Fruit fly (Drosophila melanogaster) S2 (cell line): ENCODE data around the gene Prosalpha2.

Experiments used
- CG8478 ChIP-seq: fragments of >200 bp; optimal IDR thresholded peaks from 2 replicates; lab custom pipeline; 2018
- CTCF ChIP-seq, 2 experiments: fragments of >200 bp; optimal IDR thresholded peaks; 2 replicates each; lab custom pipeline; 2018

Gene Prosalpha2

DNA sequence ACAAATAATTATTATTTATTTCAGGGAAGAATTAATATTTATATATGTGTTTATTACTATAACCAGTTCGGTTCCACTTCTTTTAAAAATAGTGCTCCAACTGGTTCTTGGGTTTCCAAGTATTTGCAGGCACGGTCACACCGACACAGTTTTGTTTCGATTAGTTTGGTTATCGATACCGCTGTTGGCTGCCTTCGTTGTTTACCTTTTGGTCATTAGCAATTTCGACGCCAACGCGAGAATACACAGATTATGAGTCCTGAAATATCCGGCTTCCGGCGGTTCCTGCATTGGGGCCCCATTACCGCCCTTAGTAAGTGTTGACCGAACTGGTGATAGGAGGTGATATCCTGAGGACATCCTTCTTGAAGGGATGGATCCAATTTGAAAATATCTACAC lies 23.0 kb upstream of the Prosalpha2 start, which contains the start of gene CG5196:
CG5196 (plus strand) TSS at position 157 of the 400 bp plus-strand sequence.
- TF ChIP-seq CTCF (optimal IDR thresholded peaks at IDR 0.05; lab: Kevin White, UChicago) (peak in 1 of 2 experiments; percentile 1), CG8478 (no peak)

DNA sequence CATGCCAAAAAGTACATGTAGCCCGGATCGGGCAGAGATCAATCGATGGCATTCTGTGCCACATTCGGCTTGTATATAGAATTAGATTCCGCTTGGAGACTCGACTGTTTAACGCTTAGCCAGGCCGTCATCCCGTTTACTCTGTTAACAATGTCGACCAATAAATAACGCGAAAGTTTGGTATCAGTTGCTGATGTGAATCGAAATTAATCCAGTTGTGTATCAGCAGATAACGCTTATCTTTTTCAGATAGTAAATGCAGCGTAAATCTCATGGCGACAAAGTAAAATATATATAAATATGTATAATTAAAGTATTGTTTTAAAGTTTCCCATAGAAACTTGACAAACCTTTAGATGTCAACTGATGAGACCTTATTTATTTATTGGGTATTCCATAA lies 19.7 kb upstream of the Prosalpha2 start:
- TF ChIP-seq CG8478 (no peak), CTCF (optimal IDR thresholded peaks at IDR 0.05; lab: Kevin White, UChicago) (no peak)

DNA sequence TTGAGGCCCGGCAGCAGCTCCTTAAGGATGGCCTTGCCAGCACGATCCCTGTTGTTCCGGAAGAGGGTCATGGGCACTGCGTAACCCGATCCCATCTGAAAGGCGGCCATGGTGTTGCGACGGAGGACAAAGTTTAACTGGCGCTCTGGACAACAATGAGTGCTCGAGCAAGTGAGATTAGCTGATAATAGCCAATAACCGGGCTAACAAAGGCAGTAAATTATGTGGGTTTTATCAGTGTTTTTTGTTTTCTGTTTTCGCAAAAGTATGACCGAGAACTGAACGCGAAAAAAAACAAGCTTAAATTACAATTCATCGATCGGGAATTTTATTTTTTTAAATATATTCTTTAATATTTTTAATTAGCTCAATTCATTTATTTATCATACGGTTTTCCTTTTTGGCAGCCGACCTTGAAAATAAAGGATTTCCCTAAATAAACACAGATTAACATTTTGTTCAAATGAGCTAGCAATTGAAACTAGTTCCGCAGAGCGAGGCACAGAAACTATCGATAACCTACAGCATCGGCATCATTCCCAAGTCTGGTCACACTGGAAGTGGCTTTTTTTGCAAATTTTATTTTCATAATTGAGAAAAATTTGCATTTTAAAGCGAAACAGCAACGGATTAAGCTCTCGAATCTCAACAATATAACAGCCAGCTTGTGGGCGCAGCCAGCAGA lies 17.7 kb upstream of the Prosalpha2 start, which contains the start of the genes Dip-C and pps:
Dip-C (minus strand) TSS at position 486 of the 685 bp plus-strand sequence.
pps (plus strand) TSS at position 555 of the 685 bp plus-strand sequence.
- no peak for TF ChIP-seq CG8478
- peak in 1 of 2 experiments; percentile 30 for TF ChIP-seq CTCF (optimal IDR thresholded peaks at IDR 0.05; lab: Kevin White, UChicago)

DNA sequence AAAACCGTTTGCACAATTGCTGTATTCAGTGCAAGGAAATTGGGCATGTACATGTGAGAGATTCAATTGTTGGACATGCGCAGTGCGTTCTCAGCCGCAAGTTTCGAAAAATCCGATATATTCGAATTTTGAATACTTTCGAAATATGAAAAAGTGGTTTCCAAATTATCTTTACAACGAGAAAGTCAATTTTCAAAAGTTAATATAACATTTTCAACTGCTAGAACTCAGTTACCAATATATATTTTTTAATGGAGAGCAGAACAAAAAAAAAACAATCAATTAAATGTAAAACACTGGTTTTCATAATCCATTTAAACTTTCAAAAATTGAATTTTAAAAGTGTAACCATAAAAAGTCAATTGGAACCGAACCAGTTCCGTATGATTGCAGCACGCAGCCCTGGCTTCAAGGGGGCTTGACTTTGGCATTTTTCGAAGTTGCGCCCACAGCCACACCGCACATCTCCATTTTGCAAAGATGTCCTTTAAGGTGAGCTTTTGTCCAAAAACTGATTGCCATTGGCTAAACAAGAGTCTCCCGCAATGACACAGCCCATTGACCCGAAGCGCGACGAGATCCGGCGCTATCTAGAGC lies 8.6 kb upstream of the Prosalpha2 start, which contains the start of the genes Scgbeta and CG17202:
Scgbeta (minus strand) TSS at position 51 of the 597 bp plus-strand sequence.
CG17202 (plus strand) TSS at position 390 of the 597 bp plus-strand sequence.
- TF ChIP-seq CTCF (optimal IDR thresholded peaks at IDR 0.05; lab: Kevin White, UChicago) (peak; percentile 20 to 23), CG8478 (no peak)

DNA sequence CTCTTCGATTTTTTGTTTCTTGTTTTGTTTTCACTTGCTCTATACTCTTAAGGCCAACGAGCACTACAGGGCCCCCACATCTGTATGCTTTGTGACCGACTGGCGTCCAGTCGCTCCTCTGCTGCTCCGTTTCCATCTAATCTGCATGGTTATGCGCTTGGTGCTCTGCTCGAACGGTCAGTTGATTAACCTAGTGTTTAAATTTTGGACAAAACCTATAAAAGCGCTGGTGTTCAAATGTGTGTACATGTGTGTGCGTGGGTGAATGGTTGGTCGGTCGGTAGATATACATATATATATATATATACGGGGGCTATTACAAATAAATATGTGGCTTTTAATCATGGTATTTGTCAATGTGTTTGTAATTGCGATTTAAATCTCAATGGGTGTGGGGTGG lies 7.1 kb upstream of the Prosalpha2 start:
- TF ChIP-seq CTCF (optimal IDR thresholded peaks at IDR 0.05; lab: Kevin White, UChicago) (no peak), CG8478 (no peak)

DNA sequence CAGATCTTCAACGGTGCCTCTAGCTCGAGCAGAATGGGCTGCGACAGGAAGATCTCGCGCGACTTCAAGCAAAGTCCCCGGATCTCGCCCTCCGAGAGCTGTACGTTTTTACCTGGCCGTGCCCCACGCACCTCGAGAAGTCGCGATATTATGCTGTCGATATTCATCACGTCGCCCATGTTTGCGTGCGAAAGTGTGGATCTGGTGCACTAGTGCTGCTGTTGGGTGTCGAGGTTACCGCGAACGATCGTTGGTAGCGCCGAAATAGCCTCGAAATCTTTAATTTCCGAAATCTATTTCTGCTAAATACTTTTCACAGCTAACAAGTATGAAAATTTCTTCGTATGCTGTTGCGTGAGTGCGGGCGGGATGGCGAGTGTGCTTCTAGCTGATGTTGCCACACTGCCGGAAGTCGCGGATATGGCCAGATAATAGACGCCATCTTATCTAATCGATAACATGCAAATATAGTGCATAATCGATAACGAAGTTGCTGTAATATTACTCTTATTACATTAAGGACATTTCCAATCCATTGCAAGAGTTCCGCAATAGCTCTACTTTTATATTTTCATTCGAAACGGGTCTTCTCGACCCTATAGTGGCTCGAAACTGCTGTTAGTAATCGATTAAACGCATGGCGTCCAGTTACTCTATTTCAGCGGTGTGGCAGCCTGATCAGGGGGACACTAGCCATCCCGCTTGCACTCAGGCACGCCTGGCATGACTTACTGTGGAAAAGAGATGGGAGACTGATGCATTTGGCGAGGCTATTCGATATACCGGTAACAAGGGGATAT lies 5.4 kb upstream of the Prosalpha2 start, which contains the start of gene Pp1-87B:
Pp1-87B (minus strand) TSS at position 408 of the 800 bp plus-strand sequence.
- TF ChIP-seq CTCF (optimal IDR thresholded peaks at IDR 0.05; lab: Kevin White, UChicago) (peak in 1 of 2 experiments; percentile 12), CG8478 (no peak)

DNA sequence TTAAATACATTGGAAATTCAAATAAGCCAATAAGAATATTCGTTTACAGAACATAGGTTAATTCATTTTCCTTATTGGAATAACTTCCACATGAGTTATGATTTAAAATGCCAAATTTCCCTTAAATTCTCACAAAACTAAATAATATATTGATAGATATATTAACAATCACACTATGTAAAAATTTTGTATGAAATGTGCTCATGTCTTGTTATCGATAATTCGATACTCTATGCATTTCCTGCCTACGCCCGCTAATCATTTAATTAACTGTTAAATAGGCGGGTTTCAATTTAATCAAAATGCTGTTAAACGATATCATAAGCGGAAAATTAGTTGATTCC lies 4.8 kb upstream of the Prosalpha2 start, which contains the start of gene NANS:
NANS (plus strand) TSS at position 269 of the 344 bp plus-strand sequence.
- TF ChIP-seq CG8478: no peak

DNA sequence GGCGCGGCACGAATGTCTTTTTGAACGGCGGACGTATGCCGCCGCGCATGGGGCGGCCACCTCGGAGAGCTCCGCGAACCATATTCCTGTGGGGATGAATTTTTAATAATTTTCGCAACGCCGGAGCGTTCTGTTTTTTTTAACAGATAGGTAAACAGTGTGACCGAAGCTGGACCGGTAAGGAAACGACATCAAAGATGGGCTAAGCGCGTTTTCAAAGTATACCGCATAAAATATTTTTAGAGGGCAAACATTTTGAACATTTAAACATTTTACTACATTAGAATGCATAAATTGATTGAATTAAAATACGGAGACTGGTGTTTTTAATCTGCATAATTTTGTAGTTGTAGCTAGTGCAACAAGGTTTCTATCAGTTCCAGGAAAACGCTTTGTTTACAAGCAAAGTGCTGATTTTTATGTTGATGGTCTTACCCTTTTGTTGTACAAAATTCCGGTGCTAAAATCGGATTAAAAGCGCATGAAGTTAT lies 2.0 kb upstream of the Prosalpha2 start, which contains the start of the genes CG5641 and CG5245:
CG5641 (minus strand) TSS at position 163 of the 491 bp plus-strand sequence.
CG5245 (plus strand) TSS at position 441 of the 491 bp plus-strand sequence.
- TF ChIP-seq CTCF (optimal IDR thresholded peaks at IDR 0.05; lab: Kevin White, UChicago): no peak
- TF ChIP-seq CG8478: no peak

DNA sequence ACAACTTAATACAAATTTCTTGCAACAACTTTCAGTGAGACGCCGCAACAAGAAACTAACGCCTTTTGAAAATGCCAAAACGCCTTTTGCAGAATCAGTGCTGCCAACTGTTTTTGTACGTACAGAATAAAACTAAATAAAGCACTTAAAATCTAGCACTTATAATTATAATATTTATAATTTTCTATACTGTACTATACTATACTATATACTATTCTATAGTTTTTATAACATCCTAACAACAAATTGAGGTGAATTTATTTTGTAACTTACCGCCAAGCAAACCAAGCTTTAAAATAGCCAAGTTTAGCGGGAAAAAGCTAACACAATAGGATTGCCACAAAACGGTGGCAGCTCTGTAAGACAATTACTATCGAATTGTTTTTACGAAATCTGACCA lies 2.6 kb downstream of the Prosalpha2 start, which contains the start of the genes Aos1 and Srlp:
Aos1 (minus strand) TSS at position 59 of the 400 bp plus-strand sequence.
Srlp (plus strand) TSS at position 335 of the 400 bp plus-strand sequence.
- TF ChIP-seq CG8478 (no peak), CTCF (optimal IDR thresholded peaks at IDR 0.05; lab: Kevin White, UChicago) (no peak)

DNA sequence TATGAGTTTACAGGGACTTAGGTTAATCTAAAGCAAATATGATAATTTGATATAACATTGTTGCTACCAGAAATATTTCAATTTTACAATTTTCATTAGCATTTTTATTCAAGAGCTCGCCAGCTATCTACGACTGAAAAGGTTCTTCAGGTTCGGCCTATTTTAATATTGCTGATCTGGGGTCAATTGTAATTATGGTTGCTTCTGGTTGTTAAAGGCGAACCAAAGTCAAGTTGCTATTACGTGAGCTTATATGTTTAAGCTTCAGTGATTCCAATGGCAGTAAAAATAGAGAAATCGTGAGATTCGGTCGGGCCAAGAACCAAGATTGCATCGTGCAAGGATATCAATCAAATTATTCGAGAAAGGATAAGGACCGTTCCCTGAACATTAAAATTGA lies 4.8 kb downstream of the Prosalpha2 start, which contains the start of gene Desat2:
Desat2 (plus strand) TSS at position 301 of the 400 bp plus-strand sequence.
- TF ChIP-seq CTCF (optimal IDR thresholded peaks at IDR 0.05; lab: Kevin White, UChicago) (no peak), CG8478 (no peak)

DNA sequence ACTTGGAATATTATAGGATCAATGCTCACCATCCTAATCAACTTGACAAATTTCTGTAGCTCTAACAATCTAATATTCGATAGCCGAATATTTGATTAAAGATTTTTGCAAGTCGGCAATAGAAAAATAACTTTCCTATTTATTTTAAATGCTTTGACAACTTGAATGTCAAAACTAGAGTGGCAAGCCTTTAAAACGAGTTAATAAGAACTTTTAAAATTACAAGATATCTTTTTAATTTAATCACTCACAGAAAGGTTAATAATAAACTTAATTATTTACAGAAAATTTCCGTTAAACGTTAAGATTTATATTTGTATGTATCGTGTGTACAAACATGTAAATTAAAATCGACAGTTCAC lies 7.9 kb downstream of the Prosalpha2 start, which contains the start of the genes CG17207 and CG46427:
CG17207 (minus strand) TSS at position 101 of the 362 bp plus-strand sequence.
CG46427 (minus strand) TSS at position 101 of the 362 bp plus-strand sequence.
- no peak for TF ChIP-seq CG8478
- no peak for TF ChIP-seq CTCF (optimal IDR thresholded peaks at IDR 0.05; lab: Kevin White, UChicago)

DNA sequence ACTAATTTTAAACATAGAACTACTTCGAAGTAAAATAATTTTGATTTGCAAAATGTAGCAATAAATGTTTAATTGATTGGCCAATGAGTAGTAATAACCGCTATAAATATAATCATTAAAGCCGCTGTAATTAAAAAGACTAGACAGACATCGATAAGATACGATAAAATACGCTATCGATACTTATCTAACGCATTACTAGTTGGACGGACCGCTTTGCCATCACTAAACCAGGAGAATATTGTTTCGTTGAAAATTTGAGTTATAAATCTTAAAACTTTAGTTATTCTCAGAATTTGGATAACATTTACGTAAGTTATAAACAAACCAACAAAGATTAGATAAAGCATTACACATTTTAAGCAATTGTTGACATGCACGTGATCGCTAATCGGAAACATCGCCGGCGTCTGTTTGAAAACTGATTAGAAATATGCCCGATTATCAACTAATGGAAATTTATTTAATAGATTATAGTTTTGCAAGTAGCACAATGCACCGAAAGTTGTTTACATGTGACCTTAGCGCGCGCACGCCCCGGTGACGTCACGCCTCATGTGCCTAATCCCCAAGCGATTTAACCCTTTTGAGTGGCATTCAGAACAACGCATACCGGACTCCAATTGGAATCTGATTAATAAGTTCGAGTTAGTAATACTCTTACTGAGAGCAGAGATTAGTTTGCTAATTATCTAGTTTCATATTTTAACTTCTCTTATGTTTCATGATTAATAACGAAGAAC lies 8.5 kb downstream of the Prosalpha2 start, which contains the start of gene Desat1:
Desat1 (plus strand) TSS at position 200 of the 743 bp plus-strand sequence.
- peak in 1 of 2 experiments; percentile 5 for TF ChIP-seq CTCF (optimal IDR thresholded peaks at IDR 0.05; lab: Kevin White, UChicago)
- TF ChIP-seq CG8478: no peak

DNA sequence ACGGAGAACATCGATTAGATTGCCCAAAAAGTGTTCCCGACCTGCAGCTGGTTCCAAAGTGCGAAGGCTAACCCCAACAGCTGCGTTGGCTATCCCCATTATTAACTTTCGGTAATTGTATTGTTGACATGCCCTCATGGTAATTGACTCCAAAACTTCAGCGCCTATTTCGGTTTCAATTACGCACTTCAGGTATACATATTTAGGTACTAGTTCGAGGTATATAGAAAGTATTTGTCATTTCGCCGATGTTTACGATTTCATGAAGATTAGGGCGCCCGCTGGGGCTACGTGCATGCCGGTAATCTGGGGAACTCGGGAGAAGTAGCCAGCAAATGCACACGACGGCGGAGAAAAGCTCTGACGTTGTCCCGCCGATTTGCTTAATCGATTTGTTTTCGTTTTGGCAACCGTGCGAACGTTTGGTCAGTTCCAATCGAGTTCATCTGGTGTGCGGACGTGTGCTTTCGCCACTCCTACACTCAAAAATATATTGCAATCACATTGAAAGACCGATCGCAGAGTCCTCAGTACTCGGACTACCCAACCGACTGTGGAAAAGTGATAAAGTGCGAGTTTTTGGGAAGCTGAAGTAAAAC lies 10.0 kb downstream of the Prosalpha2 start:
- TF ChIP-seq CG8478: no peak
- no peak for TF ChIP-seq CTCF (optimal IDR thresholded peaks at IDR 0.05; lab: Kevin White, UChicago)
